Fruit fly (Drosophila melanogaster): ENCODE results near the gene br.

br gene

DNA sequence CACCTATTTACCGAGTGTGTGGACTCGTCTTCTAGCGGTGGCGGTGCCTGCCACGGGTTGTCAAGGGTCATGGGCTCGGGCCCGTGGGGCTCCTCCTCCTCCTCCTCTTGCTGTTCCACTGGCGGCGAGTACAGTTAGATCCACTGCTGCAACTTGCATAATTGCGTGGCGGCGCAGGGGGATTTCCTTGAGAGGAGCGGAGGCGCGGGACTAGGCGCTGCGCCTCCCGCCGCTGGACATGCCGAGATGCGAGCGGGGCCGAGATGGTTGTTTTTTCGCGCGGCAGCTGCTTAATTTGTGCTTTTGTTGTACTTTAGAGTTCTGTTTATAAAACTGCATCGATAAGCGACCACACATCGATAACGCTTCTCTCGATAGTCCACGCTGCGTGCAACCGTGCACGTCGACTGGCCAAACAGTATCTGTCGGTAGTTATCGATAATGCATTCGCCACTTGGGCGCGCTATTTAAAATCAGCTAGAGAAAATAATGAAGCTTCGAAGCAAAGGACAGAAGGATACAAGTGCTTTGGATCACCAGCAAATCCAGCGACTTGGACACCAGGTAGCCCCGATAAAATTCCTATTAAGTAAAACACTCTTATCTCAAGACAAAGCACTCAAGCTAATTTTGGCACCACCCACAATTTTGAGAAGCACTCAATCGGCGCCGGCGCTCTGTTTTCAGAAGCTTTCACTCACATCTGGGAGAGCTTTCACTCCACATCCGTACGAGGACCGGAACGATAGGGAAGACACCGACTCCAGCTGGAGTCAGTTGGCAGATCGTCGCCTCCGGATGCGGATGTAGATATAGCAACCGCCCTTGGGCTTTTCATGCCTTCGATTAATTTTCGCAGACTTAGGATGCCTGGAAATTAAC is 120.8 kb downstream of the br start, which contains the start of gene a6:
Gene a6, minus strand, starts transcription at position 361 of the 882 bp plus-strand sequence.
- TF ChIP-seq h (GFP tag; optimal IDR thresholded peaks at IDR 0.05) (peak; percentile 6), Rel (GFP tag; optimal IDR thresholded peaks at IDR 0.05) (no peak), Rel (tag; optimal IDR thresholded peaks at IDR 0.05) (peak; percentile 31), Mio (GFP tag; optimal IDR thresholded peaks at IDR 0.05) (no peak), usp (GFP tag; optimal IDR thresholded peaks at IDR 0.05) (no peak)

DNA sequence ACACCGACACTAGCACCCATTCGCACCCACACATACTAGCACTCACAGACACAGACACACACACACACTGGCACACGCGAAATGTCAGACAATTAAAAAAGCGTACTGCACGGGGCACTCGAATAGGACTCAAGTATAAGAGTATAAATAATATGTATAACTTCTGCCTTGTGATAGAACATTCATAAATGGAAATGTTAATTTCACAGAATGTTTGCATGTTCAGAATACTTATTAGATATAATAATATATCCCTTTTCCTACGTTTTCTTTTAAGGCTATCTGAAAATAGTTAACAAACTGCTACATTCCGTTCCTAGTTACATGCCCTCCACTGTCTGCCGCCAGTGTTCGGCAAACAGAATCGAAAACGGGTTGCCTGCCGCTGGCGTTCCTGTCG is 131.0 kb downstream of the br start:
- TF ChIP-seq ey (GFP tag; optimal IDR thresholded peaks at IDR 0.05) (no peak), HLH106 (tag; optimal IDR thresholded peaks at IDR 0.05) (peak; percentile 32), Sp1 (GFP tag; optimal IDR thresholded peaks at IDR 0.05) (peak; percentile 3), foxo (GFP tag; optimal IDR thresholded peaks at IDR 0.05) (peak in 1 of 2 experiments; percentile 40), CrebA (GFP tag; optimal IDR thresholded peaks at IDR 0.05; ENCODE audit: borderline replicate concordance) (no peak), fru (GFP tag; optimal IDR thresholded peaks at IDR 0.05) (peak; percentile 51)

DNA sequence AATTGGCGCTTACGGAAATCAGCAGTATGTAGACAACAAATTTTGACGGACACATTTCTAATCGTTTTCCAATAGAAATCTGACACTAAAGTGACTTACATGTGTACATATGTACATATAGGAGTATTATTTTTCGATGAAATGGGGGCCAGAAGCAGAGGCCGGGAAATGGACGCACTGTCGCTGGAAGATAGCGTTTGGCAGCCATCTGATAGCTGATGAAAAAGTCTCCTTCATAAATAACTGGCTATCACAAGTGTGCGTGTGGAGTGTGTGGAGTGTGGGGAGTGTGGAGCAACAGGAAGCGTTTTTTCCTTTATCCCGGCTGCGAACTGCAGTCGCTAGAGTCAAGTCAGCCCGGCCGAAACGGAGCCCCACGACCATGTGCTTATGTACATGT is 135.2 kb downstream of the br start, which contains the start of gene CG3795:
Gene CG3795, minus strand, starts transcription at position 101 of the 400 bp plus-strand sequence.
- TF ChIP-seq usp (GFP tag; optimal IDR thresholded peaks at IDR 0.05) (no peak), Mio (GFP tag; optimal IDR thresholded peaks at IDR 0.05) (no peak), br (GFP tag; optimal IDR thresholded peaks at IDR 0.05) (no peak), tai (GFP tag; optimal IDR thresholded peaks at IDR 0.05) (no peak), Dfd (GFP tag; optimal IDR thresholded peaks at IDR 0.05) (no peak), Abd-B (GFP tag; optimal IDR thresholded peaks at IDR 0.05) (no peak), N (GFP tag; optimal IDR thresholded peaks at IDR 0.05) (no peak), sage (GFP tag; optimal IDR thresholded peaks at IDR 0.05) (no peak), Vsx2 (GFP tag; optimal IDR thresholded peaks at IDR 0.05; ENCODE audit: partially characterized antibody) (no peak), Jra (GFP tag; optimal IDR thresholded peaks at IDR 0.05) (no peak), dl (GFP tag; optimal IDR thresholded peaks at IDR 0.05; ENCODE audit: insufficient read depth in 1 of 2, partially characterized antibody in 2 of 2) (no peak)
